Fruit fly (Drosophila melanogaster): Measurements from ENCODE around the gene CG43116.

CG43116 gene

DNA sequence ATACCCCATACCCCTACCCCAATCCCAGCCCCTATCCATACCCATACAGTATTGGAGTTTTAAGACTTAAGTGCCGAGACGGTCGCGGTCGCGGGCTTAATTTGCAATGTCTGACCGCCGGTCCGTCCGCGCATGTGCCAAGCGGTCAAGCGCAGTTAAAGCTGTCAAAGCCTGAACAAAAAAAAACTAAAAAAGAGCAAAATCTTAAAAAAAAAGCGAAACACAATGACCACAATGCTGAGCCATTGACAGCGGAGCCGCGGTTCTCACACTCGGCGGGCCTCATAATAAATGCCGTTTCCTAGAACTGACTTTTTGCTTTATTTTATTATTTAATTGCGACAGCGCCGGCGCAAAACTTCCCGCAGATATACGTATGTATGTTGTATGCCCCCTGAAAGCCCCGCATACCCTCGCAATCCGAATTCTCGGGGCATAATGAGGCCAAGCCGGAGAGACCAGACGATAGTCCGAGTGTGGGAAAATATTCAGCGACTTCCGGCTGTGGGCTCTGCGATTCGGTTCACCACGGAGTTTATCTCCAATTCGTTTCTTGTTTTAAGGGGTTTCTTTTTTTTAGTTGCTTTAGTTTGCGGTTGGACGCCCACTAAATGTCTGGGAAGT lies 7.7 kb upstream of the CG43116 start:
- TF ChIP-seq insv (optimal IDR thresholded peaks at IDR 0.05) (no peak), h (optimal IDR thresholded peaks at IDR 0.05) (no peak), Myc (optimal IDR thresholded peaks at IDR 0.05) (no peak), ttk (optimal IDR thresholded peaks at IDR 0.05) (no peak), psq (optimal IDR thresholded peaks at IDR 0.05) (no peak), Sin3A (optimal IDR thresholded peaks at IDR 0.05) (no peak)

dm6 chr3R:26002570-26003332 lies 6.0 kb upstream of the CG43116 start:
- TF ChIP-seq psq (optimal IDR thresholded peaks at IDR 0.05), result no peak
- TF ChIP-seq insv (optimal IDR thresholded peaks at IDR 0.05), result no peak
- TF ChIP-seq h (optimal IDR thresholded peaks at IDR 0.05), result no peak
- TF ChIP-seq Myc (optimal IDR thresholded peaks at IDR 0.05), result no peak
- TF ChIP-seq Sin3A (optimal IDR thresholded peaks at IDR 0.05), result no peak
- TF ChIP-seq ttk (optimal IDR thresholded peaks at IDR 0.05), result no peak

- TF ChIP-seq psq (optimal IDR thresholded peaks at IDR 0.05) (no peak), h (optimal IDR thresholded peaks at IDR 0.05) (no peak), Myc (optimal IDR thresholded peaks at IDR 0.05) (no peak), Sin3A (optimal IDR thresholded peaks at IDR 0.05) (no peak), insv (optimal IDR thresholded peaks at IDR 0.05) (no peak), ttk (optimal IDR thresholded peaks at IDR 0.05) (no peak)
These were observed 5.2 kb upstream of the CG43116 start for dm6 chr3R:26002039-26002438.

DNA sequence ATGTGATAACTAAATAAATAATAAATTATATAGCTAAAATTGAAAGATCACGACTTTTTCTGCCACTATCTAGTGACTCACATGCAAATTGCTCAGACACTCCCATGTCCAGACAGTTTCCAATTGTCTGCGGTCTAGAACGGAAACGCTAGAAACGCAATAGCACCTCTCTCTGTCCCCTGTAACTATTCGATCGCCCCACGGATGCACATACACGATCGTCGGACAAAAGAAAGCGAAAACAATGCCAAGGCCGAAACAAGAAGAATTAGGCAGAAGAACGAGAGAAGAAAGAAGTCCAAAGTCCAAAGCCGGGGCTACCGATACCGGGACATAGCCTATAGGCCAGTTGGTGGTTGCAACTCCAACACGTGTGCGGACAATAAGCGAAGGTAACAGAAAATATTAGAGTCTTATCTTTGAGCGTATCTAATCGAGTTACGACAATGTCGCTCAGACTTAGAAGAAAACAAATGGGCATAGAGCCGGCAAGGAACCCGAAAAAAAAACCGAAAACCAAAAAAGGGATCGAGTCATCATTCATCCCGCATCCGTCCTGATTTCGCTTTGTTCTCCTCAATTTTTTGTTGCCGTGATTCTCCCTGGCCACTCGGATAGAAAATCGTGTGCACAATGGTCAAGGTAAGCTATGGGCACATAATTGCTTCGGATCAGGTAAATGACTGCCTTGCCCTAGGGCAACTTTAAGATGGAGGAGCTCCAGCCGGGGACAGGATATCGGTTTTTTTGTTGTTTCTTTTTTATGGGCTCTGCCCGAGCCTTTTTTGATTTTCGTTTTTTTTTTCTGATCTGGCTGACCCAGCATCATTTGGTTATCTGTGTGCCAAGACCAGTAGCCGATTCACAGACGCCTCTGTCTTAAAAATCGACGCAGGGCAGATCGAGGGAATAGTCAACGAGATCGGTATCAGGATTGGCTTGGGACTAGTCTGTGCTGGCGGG lies 4.2 kb upstream of the CG43116 start:
- TF ChIP-seq h (optimal IDR thresholded peaks at IDR 0.05), result no peak
- no peak for TF ChIP-seq psq (optimal IDR thresholded peaks at IDR 0.05)
- no peak for TF ChIP-seq Sin3A (optimal IDR thresholded peaks at IDR 0.05)
- TF ChIP-seq ttk (optimal IDR thresholded peaks at IDR 0.05), result no peak
- TF ChIP-seq insv (optimal IDR thresholded peaks at IDR 0.05), result no peak
- no peak for TF ChIP-seq Myc (optimal IDR thresholded peaks at IDR 0.05)

DNA sequence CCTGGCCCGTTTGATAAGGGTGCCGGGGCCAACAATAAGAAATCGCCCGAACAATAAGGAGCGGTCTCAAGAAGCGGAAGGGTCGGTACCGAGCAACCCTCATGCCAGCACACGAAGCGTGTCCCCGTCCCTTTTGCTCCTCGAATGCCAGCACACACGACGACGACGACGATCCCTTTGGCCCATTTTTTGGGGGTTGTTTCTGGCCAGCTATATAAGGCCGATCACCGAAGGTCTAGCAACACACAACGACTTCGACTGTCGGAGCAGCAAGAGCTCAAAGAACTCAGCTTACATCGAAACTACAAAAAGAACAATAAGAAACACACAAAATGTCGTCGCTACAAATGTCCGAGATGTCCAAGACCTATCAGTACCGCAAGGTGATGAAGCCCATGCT lies 2.8 kb upstream of the CG43116 start:
- TF ChIP-seq Sin3A (optimal IDR thresholded peaks at IDR 0.05) (no peak), psq (optimal IDR thresholded peaks at IDR 0.05) (no peak), h (optimal IDR thresholded peaks at IDR 0.05) (no peak), ttk (optimal IDR thresholded peaks at IDR 0.05) (no peak), Myc (optimal IDR thresholded peaks at IDR 0.05) (no peak), insv (optimal IDR thresholded peaks at IDR 0.05) (no peak)

- no peak for TF ChIP-seq ttk (optimal IDR thresholded peaks at IDR 0.05)
- TF ChIP-seq Sin3A (optimal IDR thresholded peaks at IDR 0.05), result no peak
- TF ChIP-seq insv (optimal IDR thresholded peaks at IDR 0.05), result no peak
- TF ChIP-seq Myc (optimal IDR thresholded peaks at IDR 0.05), result no peak
- no peak for TF ChIP-seq h (optimal IDR thresholded peaks at IDR 0.05)
- TF ChIP-seq psq (optimal IDR thresholded peaks at IDR 0.05), result no peak
These were observed 2.3 kb upstream of the CG43116 start for dm6 chr3R:25999130-25999529.

DNA sequence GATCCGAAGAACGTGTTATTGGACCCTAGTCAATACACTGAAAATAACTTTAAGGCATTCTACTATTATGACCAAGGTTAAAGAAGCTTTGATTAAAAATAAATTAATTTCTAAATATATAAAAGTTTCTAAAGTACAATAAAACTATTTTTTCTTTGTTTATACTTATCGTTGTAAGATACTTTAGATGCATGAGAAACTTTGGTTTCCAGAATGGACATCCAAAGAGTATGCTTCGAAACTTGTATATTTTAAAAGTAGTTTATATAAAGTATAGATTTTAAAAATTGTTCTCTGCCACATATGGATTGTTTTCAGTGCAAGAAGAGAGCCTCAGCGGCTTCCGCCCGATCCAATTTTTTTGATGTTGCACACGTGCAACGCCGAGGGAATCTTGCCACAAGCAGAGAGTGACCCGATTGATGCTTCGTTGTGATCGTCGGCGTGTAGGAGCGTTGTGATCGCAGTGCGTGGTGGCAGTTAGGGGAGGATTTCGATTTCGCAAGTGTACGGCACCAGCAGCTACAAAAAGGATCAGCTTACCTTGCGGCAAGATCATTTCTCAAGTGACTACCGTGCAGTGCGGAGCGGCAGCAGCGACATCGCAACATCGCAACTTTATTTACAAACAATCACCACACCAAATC lies 395 bp upstream of the CG43116 start:
- TF ChIP-seq Sin3A (optimal IDR thresholded peaks at IDR 0.05) (no peak), insv (optimal IDR thresholded peaks at IDR 0.05) (no peak), ttk (optimal IDR thresholded peaks at IDR 0.05) (no peak), Myc (optimal IDR thresholded peaks at IDR 0.05) (no peak), psq (optimal IDR thresholded peaks at IDR 0.05) (no peak), h (optimal IDR thresholded peaks at IDR 0.05) (no peak)

dm6 chr3R:25983274-25983673 lies 13.5 kb downstream of the CG43116 start:
- TF ChIP-seq Myc (optimal IDR thresholded peaks at IDR 0.05) (no peak), ttk (optimal IDR thresholded peaks at IDR 0.05) (no peak), psq (optimal IDR thresholded peaks at IDR 0.05) (no peak), Sin3A (optimal IDR thresholded peaks at IDR 0.05) (no peak), h (optimal IDR thresholded peaks at IDR 0.05) (no peak), insv (optimal IDR thresholded peaks at IDR 0.05) (no peak)

dm6 chr3R:25982734-25983133 lies 14.1 kb downstream of the CG43116 start, which contains the start of gene Nf1:
Gene Nf1 (plus strand): TSS chr3R:25983013.
- TF ChIP-seq h (optimal IDR thresholded peaks at IDR 0.05) (no peak), insv (optimal IDR thresholded peaks at IDR 0.05) (no peak), Myc (optimal IDR thresholded peaks at IDR 0.05) (no peak), Sin3A (optimal IDR thresholded peaks at IDR 0.05) (no peak), psq (optimal IDR thresholded peaks at IDR 0.05) (no peak), ttk (optimal IDR thresholded peaks at IDR 0.05) (no peak)

dm6 chr3R:25969780-25970179 lies 27.0 kb downstream of the CG43116 start, which contains the start of gene fid:
Gene fid (plus strand): TSS chr3R:25970080.
- no peak for TF ChIP-seq insv (optimal IDR thresholded peaks at IDR 0.05)
- no peak for TF ChIP-seq psq (optimal IDR thresholded peaks at IDR 0.05)
- no peak for TF ChIP-seq Sin3A (optimal IDR thresholded peaks at IDR 0.05)
- TF ChIP-seq Myc (optimal IDR thresholded peaks at IDR 0.05), result no peak
- TF ChIP-seq ttk (optimal IDR thresholded peaks at IDR 0.05), result no peak
- no peak for TF ChIP-seq h (optimal IDR thresholded peaks at IDR 0.05)

- no peak for TF ChIP-seq h (optimal IDR thresholded peaks at IDR 0.05)
- TF ChIP-seq Sin3A (optimal IDR thresholded peaks at IDR 0.05), result no peak
- no peak for TF ChIP-seq psq (optimal IDR thresholded peaks at IDR 0.05)
- no peak for TF ChIP-seq ttk (optimal IDR thresholded peaks at IDR 0.05)
- no peak for TF ChIP-seq Myc (optimal IDR thresholded peaks at IDR 0.05)
- TF ChIP-seq insv (optimal IDR thresholded peaks at IDR 0.05), result no peak
These were observed 27.9 kb downstream of the CG43116 start for dm6 chr3R:25968915-25969314.

Measured in Kc167 (cell line).